Fruit fly (Drosophila melanogaster) whole organism, prepupa: ENCODE data around the gene sick.

Experiments used
- salr ChIP-seq, 2 experiments: fragments of 200-800 bp; sonication (Bioruptor generic); optimal IDR thresholded peaks; 3 replicates each; lab custom pipeline; 2016 to 2018; ENCODE audit warnings: missing biosample characterization in 2 of 2, missing genetic modification characterization in 2 of 2, mild to moderate bottlenecking in 1 of 2
- vri ChIP-seq: fragments of 200-800 bp; sonication (Bioruptor generic); optimal IDR thresholded peaks from 3 replicates; lab custom pipeline; 2016; ENCODE audit warnings: missing biosample characterization, mild to moderate bottlenecking, missing genetic modification characterization

- TF ChIP-seq vri (GFP tag; lab: Kevin White, UChicago) (no peak), salr (GFP tag; optimal IDR thresholded peaks at IDR 0.05; lab: Kevin White, UChicago) (no peak)
Measured at dm6 chr2L:19940036-19940435, 143.9 kb downstream of the sick start.
